Fruit fly (Drosophila melanogaster) whole organism, prepupa: ENCODE measurements around the gene APP-BP1.

Experiments
- CG11294 ChIP-seq: fragments of 200-800 bp; sonication (Bioruptor generic); IDR thresholded peaks from 2 replicates; pipeline ENCODE4 v1.3.6; 2022; ENCODE audit warnings: missing biosample characterization, missing genetic modification characterization
- Gug ChIP-seq: fragments of 200-800 bp; sonication (Bioruptor generic); IDR thresholded peaks from 2 replicates; pipeline ENCODE4 v1.3.6; 2022; ENCODE audit warnings: missing biosample characterization, missing genetic modification characterization
- Sox102F ChIP-seq: fragments of 200-800 bp; sonication (Bioruptor generic); optimal IDR thresholded peaks from 2 replicates; lab custom pipeline; 2016; ENCODE audit warnings: missing biosample characterization, mild to moderate bottlenecking, missing genetic modification characterization
- eg ChIP-seq: fragments of 200-800 bp; sonication (Bioruptor generic); IDR thresholded peaks from 3 replicates; pipeline ENCODE4 v1.3.6; 2022; ENCODE audit warnings: missing biosample characterization, missing genetic modification characterization

dm6 chr3L:11123598-11124284 lies 25.5 kb downstream of the APP-BP1 start:
- TF ChIP-seq eg (GFP tag; lab: Robert Waterston, UW) (no peak), Sox102F (GFP tag; lab: Kevin White, UChicago) (no peak), Gug (GFP tag; lab: Robert Waterston, UW) (no peak), CG11294 (GFP tag; lab: Robert Waterston, UW) (no peak)
